Worm (Caenorhabditis elegans) whole organism, L4/young adult: ENCODE data around the gene fbxc-44.

ENCODE experiments used
- dao-5 ChIP-seq: sonication (generic microtip); optimal IDR thresholded peaks from 2 replicates; lab custom pipeline; 2016; ENCODE audit warnings: missing genotype, missing genetic modification characterization, moderate library complexity, missing compliant biosample characterization
- him-1 ChIP-seq: sonication (generic microtip); optimal IDR thresholded peaks from 2 replicates; lab custom pipeline; 2016; ENCODE audit warnings: missing genotype, missing genetic modification reagents, missing genetic modification characterization, missing compliant biosample characterization

- no peak for TF ChIP-seq him-1 (tag; lab: Kevin White, UChicago)
- no peak for TF ChIP-seq dao-5 (tag; lab: Kevin White, UChicago)
Measured at ce11 chrII:4267711-4268110, 30.2 kb upstream of the fbxc-44 start.
